Worm (Caenorhabditis elegans) whole organism, L1 larva: ENCODE measurements around the gene col-69.

ENCODE experiments used
- F16B12.6 ChIP-seq: fragments of 150-350 bp; optimal IDR thresholded peaks from 2 replicates; lab custom pipeline; 2014; ENCODE audit warnings: missing biosample characterization, missing genetic modification characterization
- aha-1 ChIP-seq: fragments of 150-350 bp; optimal IDR thresholded peaks from 2 replicates; lab custom pipeline; 2014; ENCODE audit warnings: missing biosample characterization, missing genetic modification characterization
- ama-1 ChIP-seq: fragments of 150-350 bp; optimal IDR thresholded peaks from 2 replicates; lab custom pipeline; 2014
- blmp-1 ChIP-seq: fragments of 150-350 bp; optimal IDR thresholded peaks from 2 replicates; lab custom pipeline; 2014; ENCODE audit warnings: missing biosample characterization, missing genetic modification characterization
- ceh-63 ChIP-seq: fragments of 200-800 bp; sonication (Bioruptor generic); optimal IDR thresholded peaks from 2 replicates; lab custom pipeline; 2018; ENCODE audit warnings: mild to moderate bottlenecking, missing genetic modification characterization, missing compliant biosample characterization
- ceh-8 ChIP-seq: fragments of 200-800 bp; sonication (Bioruptor generic); optimal IDR thresholded peaks from 2 replicates; lab custom pipeline; 2018; ENCODE audit warnings: mild to moderate bottlenecking, missing genetic modification characterization, moderate library complexity, missing compliant biosample characterization
- ces-1 ChIP-seq: fragments of 150-350 bp; optimal IDR thresholded peaks from 2 replicates; lab custom pipeline; 2014; ENCODE audit warnings: missing biosample characterization, missing genetic modification reagents, missing genetic modification characterization
- efl-1 ChIP-seq, 4 experiments: fragments of 150-350 bp; optimal IDR thresholded peaks in 3 of 4; peaks in 1 of 4; 1 replicate in 1 of 4; 2 replicates in 3 of 4; lab custom pipeline; 2014; ENCODE audit warnings: missing biosample characterization in 2 of 4, missing genetic modification characterization in 2 of 4, missing genetic modification reagents in 2 of 4
- egl-27 ChIP-seq, 2 experiments: fragments of 150-350 bp in 1 of 2; sonication (generic microtip); optimal IDR thresholded peaks; 3 replicates each; lab custom pipeline; 2017 to 2018; ENCODE audit warnings: missing biosample characterization in 2 of 2, missing genetic modification characterization in 2 of 2, missing genetic modification reagents in 2 of 2
- elt-2 ChIP-seq: sonication (generic microtip); optimal IDR thresholded peaks from 2 replicates; lab custom pipeline; 2016; ENCODE audit warnings: missing genetic modification characterization, mild to moderate bottlenecking, inconsistent platforms, missing compliant biosample characterization, missing genetic modification reagents
- elt-3 ChIP-seq, 6 experiments: fragments of 150-350 bp in 1 of 6; sonication (generic microtip); optimal IDR thresholded peaks; 2 replicates each; lab custom pipeline; 2017 to 2018; ENCODE audit warnings: missing biosample characterization in 6 of 6, missing genetic modification characterization in 6 of 6, inconsistent platforms in 1 of 6
- ets-5 ChIP-seq: fragments of 200-800 bp; sonication (Bioruptor generic); IDR thresholded peaks from 2 replicates; pipeline ENCODE4 v1.3.6; 2022; ENCODE audit warnings: missing genetic modification characterization, missing compliant biosample characterization
- fkh-10 ChIP-seq: sonication (generic microtip); optimal IDR thresholded peaks from 2 replicates; lab custom pipeline; 2017; ENCODE audit warnings: missing biosample characterization, missing genetic modification reagents, missing genetic modification characterization
- fkh-8 ChIP-seq: sonication (generic microtip); optimal IDR thresholded peaks from 2 replicates; lab custom pipeline; 2016; ENCODE audit warnings: mild to moderate bottlenecking, missing genetic modification characterization, missing compliant biosample characterization
- fos-1 ChIP-seq: fragments of 150-350 bp; optimal IDR thresholded peaks from 2 replicates; lab custom pipeline; 2014; ENCODE audit warnings: missing biosample characterization, missing genetic modification characterization
- grh-1 ChIP-seq: fragments of 200-800 bp; sonication (Bioruptor generic); IDR thresholded peaks from 2 replicates; pipeline ENCODE4 v1.3.6; 2022; ENCODE audit warnings: missing genetic modification reagents, missing genetic modification characterization, missing compliant biosample characterization
- hlh-17 ChIP-seq: fragments of 200-800 bp; sonication (Bioruptor generic); optimal IDR thresholded peaks from 2 replicates; lab custom pipeline; 2018; ENCODE audit warnings: missing genetic modification characterization, mild to moderate bottlenecking, missing compliant biosample characterization, moderate library complexity, borderline replicate concordance
- hpl-2 ChIP-seq: fragments of 150-350 bp; optimal IDR thresholded peaks from 2 replicates; lab custom pipeline; 2014; ENCODE audit warnings: missing biosample characterization, missing genetic modification reagents, missing genetic modification characterization
- mef-2 ChIP-seq: fragments of 150-350 bp; optimal IDR thresholded peaks from 2 replicates; lab custom pipeline; 2014; ENCODE audit warnings: missing biosample characterization, missing genetic modification characterization
- nhr-11 ChIP-seq: fragments of 150-350 bp; optimal IDR thresholded peaks from 2 replicates; lab custom pipeline; 2014; ENCODE audit warnings: missing biosample characterization, missing genetic modification characterization
- nhr-19 ChIP-seq: fragments of 200-800 bp; sonication (Bioruptor generic); conservative IDR thresholded peaks from 2 replicates; pipeline ENCODE4 v1.3.6; 2022; ENCODE audit warnings: missing genetic modification characterization, missing compliant biosample characterization
- nhr-20 ChIP-seq: sonication (generic microtip); optimal IDR thresholded peaks from 2 replicates; lab custom pipeline; 2016; ENCODE audit warnings: mild to moderate bottlenecking, missing genetic modification characterization, missing compliant biosample characterization
- nhr-47 ChIP-seq: sonication (generic microtip); optimal IDR thresholded peaks from 2 replicates; lab custom pipeline; 2016; ENCODE audit warnings: mild to moderate bottlenecking, missing genetic modification characterization, moderate library complexity, missing compliant biosample characterization
- nhr-76 ChIP-seq: sonication (generic microtip); optimal IDR thresholded peaks from 2 replicates; lab custom pipeline; 2017; ENCODE audit warnings: missing biosample characterization, missing genetic modification characterization
- nhr-77 ChIP-seq: fragments of 150-350 bp; optimal IDR thresholded peaks from 2 replicates; lab custom pipeline; 2014; ENCODE audit warnings: missing biosample characterization, missing genetic modification characterization
- nhr-85 ChIP-seq: sonication (generic microtip); peaks from one replicate; lab custom pipeline; 2016; ENCODE audit warnings: missing genetic modification characterization, inconsistent platforms, missing compliant biosample characterization
- pag-3 ChIP-seq: sonication (generic microtip); optimal IDR thresholded peaks from 2 replicates; lab custom pipeline; 2017; ENCODE audit warnings: missing genetic modification characterization, mild to moderate bottlenecking, missing compliant biosample characterization, antibody characterized with exemption, borderline replicate concordance; ENCODE audit not compliant: insufficient read depth
- pax-3 ChIP-seq: fragments of 200-800 bp; sonication (Bioruptor generic); optimal IDR thresholded peaks from 2 replicates; lab custom pipeline; 2018; ENCODE audit warnings: mild to moderate bottlenecking, missing genetic modification characterization, moderate library complexity, missing compliant biosample characterization
- pqm-1 ChIP-seq: sonication (generic microtip); optimal IDR thresholded peaks from 3 replicates; lab custom pipeline; 2017; ENCODE audit warnings: missing biosample characterization, missing genetic modification characterization
- swsn-7 ChIP-seq: sonication (generic microtip); optimal IDR thresholded peaks from 2 replicates; lab custom pipeline; 2016; ENCODE audit warnings: missing genetic modification characterization, missing compliant biosample characterization
- unc-98 ChIP-seq: fragments of 200-800 bp; sonication (Bioruptor generic); IDR thresholded peaks from 2 replicates; pipeline ENCODE4 v1.3.6; 2022; ENCODE audit warnings: missing genetic modification characterization, missing compliant biosample characterization
- xbp-1 ChIP-seq: sonication (generic microtip); optimal IDR thresholded peaks from 2 replicates; lab custom pipeline; 2016; ENCODE audit warnings: missing genetic modification characterization, missing compliant biosample characterization
- zip-4 ChIP-seq: fragments of 200-800 bp; sonication (Bioruptor generic); optimal IDR thresholded peaks from 2 replicates; lab custom pipeline; 2018; ENCODE audit warnings: mild to moderate bottlenecking, missing genetic modification characterization, moderate library complexity, missing compliant biosample characterization

col-69 gene

ce11 chrII:347734-348133, 42.2 kb upstream of the col-69 start, which contains the start of gene D1069.3 (continued):
- TF ChIP-seq unc-98 (GFP tag; lab: Robert Waterston, UW) (no peak), fkh-10 (GFP tag; lab: Kevin White, UChicago) (no peak), swsn-7 (peak; percentile 66)

- no peak for TF ChIP-seq hpl-2 (GFP tag; lab: Kevin White, UChicago)
- no peak for TF ChIP-seq swsn-7
- no peak for TF ChIP-seq mef-2 (tag; lab: Kevin White, UChicago)
- TF ChIP-seq nhr-77 (tag; lab: Kevin White, UChicago), result no peak
- TF ChIP-seq ama-1 (lab: Kevin White, UChicago), result no peak
These were observed 35.7 kb upstream of the col-69 start for ce11 chrII:341282-341681.

- TF ChIP-seq ets-5 (no peak), efl-1 (optimal IDR thresholded peaks at IDR 0.05; lab: Kevin White, UChicago) (no peak), efl-1 (GFP tag; optimal IDR thresholded peaks at IDR 0.05 in 1 of 2; lab: Kevin White, UChicago) (peak in 1 of 2 experiments; percentile 28)
These were observed 35.2 kb upstream of the col-69 start for ce11 chrII:340714-341113.

ce11 chrII:340224-340623, 34.7 kb upstream of the col-69 start, which contains the start of gene clc-31:
TSS of gene clc-31 (plus strand) at chrII:340524.
- TF ChIP-seq fkh-10 (GFP tag; lab: Kevin White, UChicago), result no peak
- peak; percentile 87 for TF ChIP-seq ceh-8

ce11 chrII:337233-337832, 31.8 kb upstream of the col-69 start, which contains the start of gene cpn-2:
TSS of gene cpn-2 (plus strand) at chrII:337782.
- peak; percentile 17 for TF ChIP-seq nhr-85 (tag; lab: Kevin White, UChicago)
- TF ChIP-seq blmp-1 (tag; lab: Kevin White, UChicago), result peak; percentile 97
- no peak for TF ChIP-seq nhr-19 (GFP tag; lab: Robert Waterston, UW)
- TF ChIP-seq, all 84 proteins: peak for 2

ce11 chrII:334828-335227, 29.3 kb upstream of the col-69 start:
- TF ChIP-seq hlh-17, result no peak
- TF ChIP-seq fkh-8 (tag; lab: Kevin White, UChicago), result peak; percentile 79
- TF ChIP-seq ets-5, result no peak
- peak; percentile 48 for TF ChIP-seq nhr-11 (tag; lab: Kevin White, UChicago)
- TF ChIP-seq nhr-47 (tag; lab: Kevin White, UChicago), result peak; percentile 13
- peak; percentile 75 for TF ChIP-seq pax-3 (tag; lab: Kevin White, UChicago)

DNA sequence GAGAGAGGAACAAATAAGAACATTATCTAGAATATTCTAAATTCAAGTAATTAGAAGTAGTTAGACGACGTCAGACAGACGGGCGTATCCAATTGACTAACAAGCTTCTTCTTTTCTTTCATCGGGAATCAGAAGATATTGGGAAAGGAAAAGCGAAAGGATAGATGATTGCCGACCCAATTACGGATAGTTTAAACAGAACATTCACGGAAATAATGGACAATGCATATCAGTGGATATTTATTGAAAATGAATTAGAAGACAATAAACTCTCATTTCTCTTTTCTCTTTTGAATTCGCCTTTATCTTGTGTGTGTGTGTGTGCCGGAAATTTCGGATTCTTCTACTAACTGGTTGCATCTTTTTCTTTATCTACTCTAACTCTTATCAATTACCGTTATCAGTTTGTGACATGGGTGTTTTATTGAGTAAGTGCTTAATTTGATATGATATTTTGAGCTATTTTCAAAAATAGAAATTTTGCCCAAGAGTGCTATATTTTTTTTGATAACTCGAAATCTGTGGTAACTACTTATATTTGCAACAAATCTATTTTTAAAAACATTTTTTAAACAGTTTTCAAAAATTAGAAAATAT, 28.4 kb upstream of the col-69 start:
- TF ChIP-seq grh-1 (GFP tag; lab: Robert Waterston, UW), result no peak
- peak; percentile 52 for TF ChIP-seq elt-2 (tag; lab: Kevin White, UChicago)
- peak; percentile 97 for TF ChIP-seq blmp-1 (tag; lab: Kevin White, UChicago)
- no peak for TF ChIP-seq zip-4 (GFP tag; lab: Kevin White, UChicago)
- TF ChIP-seq fkh-8 (tag; lab: Kevin White, UChicago), result no peak
- no peak for TF ChIP-seq F16B12.6
- TF ChIP-seq pqm-1, result peak; percentile 38
- no peak for TF ChIP-seq aha-1 (tag; lab: Kevin White, UChicago)
- TF ChIP-seq egl-27 (tag; optimal IDR thresholded peaks at IDR 0.05; lab: Kevin White, UChicago), result no peak
- TF ChIP-seq ceh-63 (GFP tag; lab: Kevin White, UChicago), result no peak
- no peak for TF ChIP-seq xbp-1 (tag; lab: Kevin White, UChicago)
- no peak for TF ChIP-seq hpl-2 (GFP tag; lab: Kevin White, UChicago)
- no peak for TF ChIP-seq fos-1
- TF ChIP-seq nhr-76 (tag; lab: Kevin White, UChicago), result no peak
- TF ChIP-seq pag-3 (tag; lab: Kevin White, UChicago), result no peak
- TF ChIP-seq elt-3 (tag; optimal IDR thresholded peaks at IDR 0.05; lab: Kevin White, UChicago), result peak in 4 of 6 experiments; percentile 25 to 65 (median 51)
- no peak for TF ChIP-seq ama-1 (lab: Kevin White, UChicago)
- TF ChIP-seq nhr-20 (tag; lab: Kevin White, UChicago), result no peak
- TF ChIP-seq ces-1 (GFP tag; lab: Kevin White, UChicago), result no peak
